Fruit fly (Drosophila melanogaster): ENCODE data around the gene CG31244.

The CG31244 gene

dm6 chr3R:19370693-19371092 lies 27.7 kb downstream of the CG31244 start:
- TF ChIP-seq CG8159 (tag; optimal IDR thresholded peaks at IDR 0.05): no peak

dm6 chr3R:19369060-19369459 lies 29.3 kb downstream of the CG31244 start:
- no peak for TF ChIP-seq CG4496 (GFP tag; IDR thresholded peaks at IDR 0.05)
- no peak for TF ChIP-seq fd96Ca (GFP tag; IDR thresholded peaks at IDR 0.05)
- TF ChIP-seq D1 (tag; optimal IDR thresholded peaks at IDR 0.05): no peak
- TF ChIP-seq Snoo (tag; optimal IDR thresholded peaks at IDR 0.05): no peak
- no peak for TF ChIP-seq CG14655 (GFP tag; optimal IDR thresholded peaks at IDR 0.05)
- TF ChIP-seq CG13204 (GFP tag; optimal IDR thresholded peaks at IDR 0.05): no peak
- no peak for TF ChIP-seq CG17806 (tag; optimal IDR thresholded peaks at IDR 0.05)
- TF ChIP-seq Ets98B (GFP tag; IDR thresholded peaks at IDR 0.05): no peak
- no peak for TF ChIP-seq CG32121 (GFP tag; IDR thresholded peaks at IDR 0.05)
- no peak for TF ChIP-seq CG34367 (tag; optimal IDR thresholded peaks at IDR 0.05)
- TF ChIP-seq CG12605 (GFP tag; IDR thresholded peaks at IDR 0.05): no peak
- TF ChIP-seq EcR (GFP tag; optimal IDR thresholded peaks at IDR 0.05): no peak

- TF ChIP-seq Snoo (tag; optimal IDR thresholded peaks at IDR 0.05) (peak; percentile 6), CG17806 (tag; optimal IDR thresholded peaks at IDR 0.05) (no peak)
Observed at dm6 chr3R:19362879-19363278, 35.5 kb downstream of the CG31244 start.

- TF ChIP-seq CG15710 (tag; optimal IDR thresholded peaks at IDR 0.05): no peak
- no peak for TF ChIP-seq Pif1A (GFP tag; optimal IDR thresholded peaks at IDR 0.05)
Observed at dm6 chr3R:19353751-19354150, 44.6 kb downstream of the CG31244 start, which contains the start of gene CG43203. Gene CG43203 (plus strand): TSS chr3R:19354051.

dm6 chr3R:19352121-19352520 lies 46.2 kb downstream of the CG31244 start:
- TF ChIP-seq CG8159 (tag; optimal IDR thresholded peaks at IDR 0.05) (no peak), CG13204 (GFP tag; optimal IDR thresholded peaks at IDR 0.05) (no peak), CG9948 (tag; optimal IDR thresholded peaks at IDR 0.05) (no peak), fd96Ca (GFP tag; IDR thresholded peaks at IDR 0.05) (no peak), CG10348 (GFP tag; IDR thresholded peaks at IDR 0.05) (no peak)

- TF ChIP-seq CG9948 (tag; optimal IDR thresholded peaks at IDR 0.05) (no peak), Pif1A (GFP tag; optimal IDR thresholded peaks at IDR 0.05) (no peak)
Observed at dm6 chr3R:19350375-19350943, 47.9 kb downstream of the CG31244 start.

dm6 chr3R:19347678-19348077 lies 50.7 kb downstream of the CG31244 start:
- TF ChIP-seq Snoo (tag; optimal IDR thresholded peaks at IDR 0.05) (peak; percentile 19), CG8301 (tag; optimal IDR thresholded peaks at IDR 0.05) (no peak)
